Worm (Caenorhabditis elegans) whole organism, midembryonic: ENCODE data around the gene C08F11.10.

Experiments used
- T22C8.4 ChIP-seq: fragments of 200-800 bp; sonication (Bioruptor generic); IDR thresholded peaks from 2 replicates; pipeline ENCODE4 v1.3.6; 2022; ENCODE audit warnings: missing genetic modification characterization, missing compliant biosample characterization
- cog-1 ChIP-seq: sonication (generic microtip); optimal IDR thresholded peaks from 2 replicates; lab custom pipeline; 2016; ENCODE audit warnings: missing genetic modification characterization, missing compliant biosample characterization
- flt-1 ChIP-seq: fragments of 200-800 bp; sonication (Bioruptor generic); IDR thresholded peaks from 2 replicates; pipeline ENCODE4 v1.3.6; 2022; ENCODE audit warnings: missing genetic modification characterization, missing compliant biosample characterization
- klf-2 ChIP-seq: fragments of 200-800 bp; sonication (Bioruptor generic); conservative IDR thresholded peaks from 2 replicates; pipeline ENCODE4 v1.3.6; 2022; ENCODE audit warnings: missing genetic modification reagents, missing genetic modification characterization, missing compliant biosample characterization
- ref-1 ChIP-seq: fragments of 200-800 bp; sonication (Bioruptor generic); conservative IDR thresholded peaks from 2 replicates; pipeline ENCODE4 v1.3.6; 2022; ENCODE audit warnings: missing genetic modification reagents, missing genetic modification characterization, missing compliant biosample characterization
- ztf-29 ChIP-seq: fragments of 200-800 bp; sonication (Bioruptor generic); IDR thresholded peaks from 2 replicates; pipeline ENCODE4 v1.3.6; 2022; ENCODE audit warnings: missing genetic modification reagents, missing genetic modification characterization, missing compliant biosample characterization

- no peak for TF ChIP-seq ztf-29 (GFP tag; lab: Robert Waterston, UW)
- TF ChIP-seq ref-1, result no peak
- no peak for TF ChIP-seq klf-2 (GFP tag; lab: Robert Waterston, UW)
- TF ChIP-seq cog-1, result no peak
- no peak for TF ChIP-seq T22C8.4 (GFP tag; lab: Robert Waterston, UW)
- no peak for TF ChIP-seq flt-1 (GFP tag; lab: Robert Waterston, UW)
Measured at ce11 chrIV:13693976-13694375, 45.0 kb upstream of the C08F11.10 start.
